Fruit fly (Drosophila melanogaster) whole organism, pupa: ENCODE measurements around the gene Tsf2.

Experiments used
- CG10348 ChIP-seq: fragments of 200-800 bp; sonication (Bioruptor generic); IDR thresholded peaks from 2 replicates; pipeline ENCODE4 v1.3.6; 2022; ENCODE audit warnings: missing biosample characterization, missing genetic modification characterization
- CG12605 ChIP-seq: fragments of 200-800 bp; sonication (Bioruptor generic); IDR thresholded peaks from 2 replicates; pipeline ENCODE4 v1.3.6; 2022; ENCODE audit warnings: missing biosample characterization, missing genetic modification characterization
- CG13204 ChIP-seq: fragments of 200-800 bp; sonication (Bioruptor generic); optimal IDR thresholded peaks from 2 replicates; lab custom pipeline; 2018; ENCODE audit warnings: missing biosample characterization, mild to moderate bottlenecking, missing genetic modification characterization, moderate library complexity
- CG14655 ChIP-seq: fragments of 200-800 bp; sonication (Bioruptor generic); optimal IDR thresholded peaks from 3 replicates; lab custom pipeline; 2017; ENCODE audit warnings: mild to moderate bottlenecking, missing biosample characterization, missing genetic modification reagents, missing genetic modification characterization
- CG15710 ChIP-seq: fragments of 200-800 bp; sonication (Bioruptor generic); optimal IDR thresholded peaks from 2 replicates; lab custom pipeline; 2018; ENCODE audit warnings: missing biosample characterization, mild to moderate bottlenecking, missing genetic modification characterization, moderate library complexity
- CG17806 ChIP-seq: fragments of 200-800 bp; sonication (Bioruptor generic); optimal IDR thresholded peaks from 2 replicates; lab custom pipeline; 2018; ENCODE audit warnings: missing biosample characterization, mild to moderate bottlenecking, missing genetic modification characterization, moderate library complexity
- CG32121 ChIP-seq: fragments of 200-800 bp; sonication (Bioruptor generic); IDR thresholded peaks from 2 replicates; pipeline ENCODE4 v1.3.6; 2022; ENCODE audit warnings: missing biosample characterization, missing genetic modification characterization
- CG34367 ChIP-seq: fragments of 200-800 bp; sonication (Bioruptor generic); optimal IDR thresholded peaks from 2 replicates; lab custom pipeline; 2018; ENCODE audit warnings: missing biosample characterization, mild to moderate bottlenecking, missing genetic modification characterization
- CG4496 ChIP-seq: fragments of 200-800 bp; sonication (Bioruptor generic); IDR thresholded peaks from 3 replicates; pipeline ENCODE4 v1.3.6; 2022; ENCODE audit warnings: missing biosample characterization, missing genetic modification characterization
- CG8159 ChIP-seq: fragments of 200-800 bp; sonication (Bioruptor generic); optimal IDR thresholded peaks from 3 replicates; lab custom pipeline; 2018; ENCODE audit warnings: missing biosample characterization, mild to moderate bottlenecking, missing genetic modification characterization, moderate library complexity
- CG8301 ChIP-seq: fragments of 200-800 bp; sonication (Bioruptor generic); optimal IDR thresholded peaks from 2 replicates; lab custom pipeline; 2018; ENCODE audit warnings: missing biosample characterization, mild to moderate bottlenecking, missing genetic modification characterization
- CG9948 ChIP-seq: fragments of 200-800 bp; sonication (Bioruptor generic); optimal IDR thresholded peaks from 2 replicates; lab custom pipeline; 2018; ENCODE audit warnings: missing biosample characterization, mild to moderate bottlenecking, missing genetic modification characterization, moderate library complexity
- D1 ChIP-seq: fragments of 200-800 bp; sonication (Bioruptor generic); optimal IDR thresholded peaks from 2 replicates; lab custom pipeline; 2018; ENCODE audit warnings: missing biosample characterization, mild to moderate bottlenecking, missing genetic modification characterization, moderate library complexity
- EcR ChIP-seq: fragments of 200-800 bp; sonication (Bioruptor generic); optimal IDR thresholded peaks from 3 replicates; lab custom pipeline; 2019; ENCODE audit warnings: missing biosample characterization, missing genetic modification characterization, mild to moderate bottlenecking, moderate library complexity, missing genetic modification reagents
- Ets98B ChIP-seq: fragments of 200-800 bp; sonication (Bioruptor generic); IDR thresholded peaks from 2 replicates; pipeline ENCODE4 v1.3.6; 2022; ENCODE audit warnings: missing biosample characterization, missing genetic modification characterization
- Pif1A ChIP-seq: fragments of 200-800 bp; sonication (Bioruptor generic); optimal IDR thresholded peaks from 3 replicates; lab custom pipeline; 2016; ENCODE audit warnings: missing biosample characterization, missing genetic modification characterization
- Pif1B ChIP-seq: fragments of 200-800 bp; sonication (Bioruptor generic); optimal IDR thresholded peaks from 3 replicates; lab custom pipeline; 2016; ENCODE audit warnings: missing biosample characterization, missing genetic modification characterization
- Snoo ChIP-seq: fragments of 200-800 bp; sonication (Bioruptor generic); optimal IDR thresholded peaks from 3 replicates; lab custom pipeline; 2017; ENCODE audit warnings: missing biosample characterization, mild to moderate bottlenecking, missing genetic modification characterization, inconsistent platforms
- fd96Ca ChIP-seq: fragments of 200-800 bp; sonication (Bioruptor generic); IDR thresholded peaks from 3 replicates; pipeline ENCODE4 v1.3.6; 2022; ENCODE audit warnings: missing biosample characterization, missing genetic modification characterization
- gl ChIP-seq: fragments of 200-800 bp; sonication (Bioruptor generic); optimal IDR thresholded peaks from 2 replicates; lab custom pipeline; 2018; ENCODE audit warnings: missing biosample characterization, mild to moderate bottlenecking, missing genetic modification characterization
- rn ChIP-seq: fragments of 200-800 bp; sonication (Bioruptor generic); IDR thresholded peaks from 2 replicates; pipeline ENCODE4 v1.3.6; 2022; ENCODE audit warnings: missing biosample characterization, missing genetic modification characterization

Tsf2 gene

DNA sequence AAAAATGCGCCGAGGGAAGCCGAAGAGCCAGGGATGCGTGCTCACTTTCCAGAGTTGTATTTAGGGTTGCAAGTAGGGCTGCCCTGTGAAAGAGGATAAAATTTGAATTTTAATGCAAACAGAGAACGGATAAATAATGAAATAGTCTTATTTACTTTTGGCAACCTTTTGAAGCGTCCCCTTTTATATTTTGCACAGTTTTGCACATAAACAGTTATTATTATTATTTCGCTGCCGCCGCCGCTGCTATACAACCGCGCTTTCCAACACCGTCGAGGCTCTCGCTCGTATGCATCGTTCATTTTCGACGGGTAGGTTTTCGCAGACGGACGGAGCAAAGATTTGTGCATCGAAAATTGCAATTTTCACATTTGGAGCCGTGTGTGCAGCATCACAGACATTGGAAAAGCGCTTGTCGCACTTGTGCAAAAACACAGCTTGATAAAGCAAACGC lies 18.7 kb downstream of the Tsf2 start, which contains the start of the genes sti and tral:
Gene sti, minus strand, starts transcription at position 54 of the 454 bp plus-strand sequence.
Gene tral, plus strand, starts transcription at position 298 of the 454 bp plus-strand sequence.
- peak; percentile 70 for TF ChIP-seq CG8159 (tag; lab: Kevin White, UChicago)
- no peak for TF ChIP-seq D1 (tag; lab: Kevin White, UChicago)
- peak; percentile 41; the same call in 1 of the 2 replicates for TF ChIP-seq CG32121 (GFP tag; lab: Robert Waterston, UW)
- peak; percentile 43; the same call in 1 of the 2 replicates for TF ChIP-seq rn (GFP tag; lab: Robert Waterston, UW)
- no peak for TF ChIP-seq EcR
- TF ChIP-seq Pif1A (GFP tag; lab: Kevin White, UChicago), result no peak
- TF ChIP-seq gl (tag; lab: Kevin White, UChicago), result no peak
- TF ChIP-seq CG34367 (tag; lab: Kevin White, UChicago), result peak; percentile 36
- TF ChIP-seq CG4496, result peak; percentile 76
- TF ChIP-seq CG10348 (GFP tag; lab: Robert Waterston, UW), result no peak
- TF ChIP-seq Ets98B (GFP tag; lab: Robert Waterston, UW), result peak; percentile 71
- peak; percentile 72 for TF ChIP-seq fd96Ca (GFP tag; lab: Robert Waterston, UW)
- TF ChIP-seq Snoo, result peak; percentile 74
- peak; percentile 39 for TF ChIP-seq CG9948 (tag; lab: Kevin White, UChicago)
- no peak for TF ChIP-seq CG13204 (GFP tag; lab: Kevin White, UChicago)
- TF ChIP-seq CG12605, result no peak
- TF ChIP-seq CG17806 (tag; lab: Kevin White, UChicago), result peak; percentile 54
- TF ChIP-seq CG15710 (tag; lab: Kevin White, UChicago), result peak; percentile 68
- TF ChIP-seq CG8301 (tag; lab: Kevin White, UChicago), result no peak
- TF ChIP-seq CG14655, result no peak
- no peak for TF ChIP-seq Pif1B

DNA sequence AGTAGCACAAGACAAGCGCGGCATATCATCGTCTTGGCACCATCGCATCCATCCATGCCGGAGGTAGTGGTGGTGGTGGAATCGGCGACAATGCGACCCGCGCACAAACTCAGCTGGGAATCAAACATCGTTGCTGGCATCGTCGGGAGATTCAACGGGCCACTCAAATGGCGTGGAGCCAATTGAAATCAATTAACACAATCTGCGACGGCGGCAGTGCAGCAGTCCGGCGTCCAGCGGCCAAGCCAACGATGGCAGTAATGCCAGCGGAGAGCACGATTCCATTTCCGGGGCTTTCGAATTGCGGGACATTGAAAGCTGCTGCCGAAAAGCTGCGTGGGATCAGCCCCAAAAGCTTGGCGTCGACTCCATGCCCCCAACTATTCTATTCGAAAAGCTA lies 26.0 kb downstream of the Tsf2 start, which contains the start of gene CG10654:
Gene CG10654, minus strand, starts transcription at position 270 of the 400 bp plus-strand sequence.
- TF ChIP-seq CG12605, result no peak
- no peak for TF ChIP-seq CG17806 (tag; lab: Kevin White, UChicago)
- TF ChIP-seq CG9948 (tag; lab: Kevin White, UChicago), result no peak
- no peak for TF ChIP-seq CG10348 (GFP tag; lab: Robert Waterston, UW)
- no peak for TF ChIP-seq D1 (tag; lab: Kevin White, UChicago)
- TF ChIP-seq Pif1A (GFP tag; lab: Kevin White, UChicago), result no peak
- TF ChIP-seq CG15710 (tag; lab: Kevin White, UChicago), result no peak
- TF ChIP-seq CG8159 (tag; lab: Kevin White, UChicago), result no peak

DNA sequence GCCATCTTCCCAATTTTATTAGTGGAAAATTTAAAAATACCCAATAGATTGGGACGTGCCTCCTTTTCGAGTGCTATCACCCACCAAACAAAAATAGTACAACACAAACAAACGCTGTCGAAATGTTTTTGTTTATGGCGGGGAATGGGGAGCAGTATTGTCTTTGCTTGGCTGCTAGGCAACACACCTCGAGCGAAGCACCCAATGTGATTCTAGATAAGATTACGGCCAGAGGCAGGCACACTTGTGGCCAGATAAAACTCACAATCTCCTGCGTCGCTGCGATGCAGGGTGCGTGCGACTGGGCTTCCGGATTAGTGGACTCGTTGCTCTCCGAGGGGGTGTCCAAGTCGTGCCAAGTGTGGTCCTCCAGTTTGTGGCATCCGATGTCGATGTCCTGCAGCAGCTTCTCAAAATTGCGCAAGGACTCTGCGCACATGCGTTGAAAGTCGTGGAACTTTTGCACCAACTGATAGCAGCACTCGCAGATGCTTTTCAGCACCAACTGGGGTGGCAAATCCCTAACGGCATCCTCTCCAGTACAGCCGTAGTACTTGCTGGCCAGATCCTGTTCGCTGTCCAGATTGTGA lies 26.5 kb downstream of the Tsf2 start:
- TF ChIP-seq CG9948 (tag; lab: Kevin White, UChicago) (no peak), fd96Ca (GFP tag; lab: Robert Waterston, UW) (0 out of 3 replicates have a peak, but pooled peaks have one; percentile 14), EcR (no peak)

DNA sequence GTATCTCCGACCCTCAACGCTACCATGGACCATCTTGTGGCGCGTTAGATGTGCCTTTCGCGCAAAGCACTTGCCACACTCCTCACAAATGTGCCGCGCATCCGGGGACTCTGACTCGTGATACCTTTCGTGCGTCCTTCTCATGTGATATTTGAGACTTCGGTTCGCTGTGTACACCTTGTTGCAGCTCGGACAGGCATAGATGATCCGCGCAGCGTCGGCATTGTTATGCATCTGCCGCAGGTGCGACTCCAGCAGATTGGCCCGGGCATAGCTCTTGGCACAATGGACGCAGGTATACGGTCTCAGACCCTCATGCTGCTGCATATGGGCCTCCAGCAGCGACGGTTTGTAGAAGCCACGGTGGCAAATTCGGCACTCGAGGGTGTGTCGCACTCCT lies 27.5 kb downstream of the Tsf2 start:
- no peak for TF ChIP-seq CG10348 (GFP tag; lab: Robert Waterston, UW)
- TF ChIP-seq fd96Ca (GFP tag; lab: Robert Waterston, UW), result no peak
- TF ChIP-seq CG9948 (tag; lab: Kevin White, UChicago), result no peak
- TF ChIP-seq Snoo, result no peak
- TF ChIP-seq CG4496, result no peak
- no peak for TF ChIP-seq D1 (tag; lab: Kevin White, UChicago)
- no peak for TF ChIP-seq Pif1B
- no peak for TF ChIP-seq Pif1A (GFP tag; lab: Kevin White, UChicago)
- TF ChIP-seq CG34367 (tag; lab: Kevin White, UChicago), result no peak
- no peak for TF ChIP-seq CG8159 (tag; lab: Kevin White, UChicago)
- TF ChIP-seq CG32121 (GFP tag; lab: Robert Waterston, UW), result no peak
- TF ChIP-seq gl (tag; lab: Kevin White, UChicago), result no peak
- no peak for TF ChIP-seq CG12605
- no peak for TF ChIP-seq CG13204 (GFP tag; lab: Kevin White, UChicago)
- no peak for TF ChIP-seq EcR
- no peak for TF ChIP-seq CG15710 (tag; lab: Kevin White, UChicago)
- no peak for TF ChIP-seq CG14655
- TF ChIP-seq CG17806 (tag; lab: Kevin White, UChicago), result no peak

DNA sequence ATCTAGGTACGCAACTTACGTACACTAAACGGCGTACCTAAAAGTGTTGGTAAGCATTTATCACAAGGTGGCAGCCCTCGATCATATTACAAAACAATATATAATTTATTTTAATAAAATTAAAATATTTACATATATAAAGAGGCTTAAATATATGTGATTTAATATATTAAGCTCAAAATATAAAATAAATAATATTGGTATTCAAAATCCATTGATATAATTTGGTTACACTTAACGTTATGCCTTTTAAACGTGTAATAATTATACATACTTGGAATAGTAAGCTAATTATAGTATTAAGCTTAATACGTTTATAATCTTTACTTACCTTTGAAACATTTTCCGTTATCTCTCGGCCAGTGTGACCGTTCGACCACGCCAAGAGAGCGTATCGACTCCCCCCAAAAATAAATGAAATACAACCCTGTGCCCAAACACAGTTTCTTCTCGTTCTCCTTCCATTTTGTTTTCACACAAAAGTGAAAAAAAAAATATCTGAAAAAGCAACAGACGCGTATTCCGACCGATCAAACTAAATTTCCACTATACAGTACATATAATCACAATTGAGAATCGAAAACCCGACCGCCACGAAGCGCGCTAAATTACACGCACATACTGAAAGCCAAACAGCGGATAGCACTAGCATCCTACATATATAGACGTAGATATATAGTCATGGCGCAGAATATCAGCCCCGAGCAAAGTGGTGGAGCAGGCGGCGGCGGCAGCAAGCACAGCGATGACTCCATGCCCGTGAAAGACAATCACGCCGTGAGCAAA lies 29.5 kb downstream of the Tsf2 start, which contains the start of the genes CG10646 and vih:
Gene CG10646, minus strand, starts transcription at position 30 of the 786 bp plus-strand sequence.
Gene vih, plus strand, starts transcription at position 428 of the 786 bp plus-strand sequence.
- TF ChIP-seq CG9948 (tag; lab: Kevin White, UChicago), result no peak
- peak; percentile 37 for TF ChIP-seq Snoo
- TF ChIP-seq CG14655, result no peak
- TF ChIP-seq CG32121 (GFP tag; lab: Robert Waterston, UW), result no peak
- no peak for TF ChIP-seq rn (GFP tag; lab: Robert Waterston, UW)
- peak; percentile 27 for TF ChIP-seq CG15710 (tag; lab: Kevin White, UChicago)
- no peak for TF ChIP-seq D1 (tag; lab: Kevin White, UChicago)
- no peak for TF ChIP-seq CG10348 (GFP tag; lab: Robert Waterston, UW)
- TF ChIP-seq gl (tag; lab: Kevin White, UChicago), result no peak
- TF ChIP-seq EcR, result no peak
- TF ChIP-seq Pif1A (GFP tag; lab: Kevin White, UChicago), result no peak
- TF ChIP-seq CG4496, result peak; percentile 31; the same call in 1 of the 3 replicates
- TF ChIP-seq Ets98B (GFP tag; lab: Robert Waterston, UW), result no peak; the same call in 1 of the 2 replicates
- no peak for TF ChIP-seq fd96Ca (GFP tag; lab: Robert Waterston, UW)
- TF ChIP-seq CG12605, result no peak
- peak; percentile 23 for TF ChIP-seq CG8159 (tag; lab: Kevin White, UChicago)
- TF ChIP-seq CG13204 (GFP tag; lab: Kevin White, UChicago), result no peak
- no peak for TF ChIP-seq CG34367 (tag; lab: Kevin White, UChicago)
- no peak for TF ChIP-seq Pif1B
- no peak for TF ChIP-seq CG17806 (tag; lab: Kevin White, UChicago)
- TF ChIP-seq CG8301 (tag; lab: Kevin White, UChicago), result no peak
- TF ChIP-seq, all 21 proteins: peak for 4
